Worm (Caenorhabditis elegans) whole organism, early embryonic: ENCODE results near the gene nhr-3.

Experiments used
- sea-1 ChIP-seq: fragments of 200-800 bp; sonication (Bioruptor generic); conservative IDR thresholded peaks from 2 replicates; pipeline ENCODE4 v1.3.6; 2022; ENCODE audit warnings: missing genetic modification characterization, missing compliant biosample characterization
- tbx-11 ChIP-seq: fragments of 200-800 bp; sonication (Bioruptor generic); IDR thresholded peaks from 2 replicates; pipeline ENCODE4 v1.3.6; 2022; ENCODE audit warnings: missing genetic modification characterization, missing compliant biosample characterization

DNA sequence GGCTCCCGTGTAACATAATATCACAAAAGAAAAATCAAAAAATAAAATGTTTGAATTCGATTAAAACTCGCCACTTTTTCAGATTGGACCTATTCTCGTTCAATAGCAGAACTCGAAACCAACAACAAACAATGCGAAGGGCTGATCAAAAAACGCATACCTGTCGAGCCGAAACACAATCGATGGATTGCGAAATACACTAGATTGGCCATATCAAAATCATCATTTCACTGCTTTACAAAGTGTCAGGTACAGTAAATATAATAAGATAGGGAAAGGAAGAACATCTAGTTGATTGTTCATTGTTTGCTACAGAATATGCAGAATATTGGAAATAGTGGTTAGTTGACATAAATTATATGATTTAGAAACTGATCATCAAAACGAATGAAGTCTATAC is 49.5 kb downstream of the nhr-3 start:
- TF ChIP-seq tbx-11 (GFP tag; lab: Robert Waterston, UW) (no peak), sea-1 (GFP tag; lab: Robert Waterston, UW) (no peak)
